Fruit fly (Drosophila melanogaster) S2 (cell line): ENCODE results near the gene p38c.

Source experiments
- CG8478 ChIP-seq: fragments of >200 bp; optimal IDR thresholded peaks from 2 replicates; lab custom pipeline; 2018
- CTCF ChIP-seq, 2 experiments: fragments of >200 bp; optimal IDR thresholded peaks; 2 replicates each; lab custom pipeline; 2018

DNA sequence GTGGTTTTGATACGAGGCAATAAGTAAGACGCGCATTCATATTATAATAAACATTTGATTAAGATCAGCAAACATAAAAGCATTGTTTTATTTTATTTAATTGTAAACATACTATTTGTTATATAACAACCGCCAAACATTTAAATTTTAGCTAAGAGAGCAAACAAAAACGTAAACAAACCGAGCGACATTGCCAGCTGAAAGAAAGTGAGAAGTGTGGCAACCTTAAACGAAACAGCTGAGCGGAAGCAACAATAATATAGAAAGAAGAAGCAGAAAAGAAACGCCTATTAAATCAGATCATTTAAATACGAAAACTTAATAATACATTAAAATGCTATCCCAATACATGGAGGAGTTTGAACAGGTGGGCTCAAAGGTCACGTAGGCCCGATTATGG lies 15.4 kb downstream of the p38c start, which contains the start of gene Sec10:
- TF ChIP-seq CG8478 (lab: Kevin White, UChicago) (no peak), CTCF (optimal IDR thresholded peaks at IDR 0.05; lab: Kevin White, UChicago) (no peak)
